Fruit fly (Drosophila melanogaster): ENCODE results near the gene Fuca.

The Fuca gene

DNA sequence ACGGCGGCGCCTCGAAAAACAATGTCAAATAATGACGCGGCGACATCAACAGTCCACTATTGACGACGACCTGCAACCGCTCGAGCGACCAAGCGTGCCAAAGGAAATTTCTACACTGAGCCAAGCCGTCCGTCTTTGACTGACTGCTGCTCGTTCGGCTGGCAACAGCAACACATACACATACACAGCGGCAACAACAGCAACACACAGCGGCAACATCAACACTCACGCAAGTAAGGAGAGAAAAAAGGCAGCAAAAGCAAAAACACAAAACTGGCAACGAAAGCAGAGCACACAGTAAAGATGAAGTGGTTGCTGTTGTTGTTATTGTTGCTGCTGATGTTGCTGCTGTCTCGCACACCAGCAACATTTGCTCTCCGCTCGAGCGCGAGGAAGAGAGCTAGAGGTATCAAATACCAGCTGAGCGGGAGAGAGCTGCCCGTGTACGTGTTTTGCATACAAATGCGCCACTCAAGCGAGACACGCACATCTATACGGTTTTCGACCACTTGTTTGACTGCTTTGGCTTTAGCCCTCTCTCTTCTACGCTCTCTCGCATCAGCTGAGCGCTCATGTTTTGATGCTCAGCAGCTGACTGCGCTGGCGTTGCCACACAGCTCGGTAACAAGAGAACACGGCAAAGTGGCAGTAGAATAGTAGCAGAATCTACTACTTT, 30.6 kb upstream of the Fuca start (continued):
- TF ChIP-seq CG15011 (GFP tag; optimal IDR thresholded peaks at IDR 0.05) (no peak), CG4617 (GFP tag; optimal IDR thresholded peaks at IDR 0.05; ENCODE audit: borderline replicate concordance) (no peak), CG16863 (GFP tag; optimal IDR thresholded peaks at IDR 0.05) (no peak), kah (GFP tag; optimal IDR thresholded peaks at IDR 0.05) (peak; percentile 100), CG12219 (GFP tag; optimal IDR thresholded peaks at IDR 0.05) (peak; percentile 47), pros (GFP tag; optimal IDR thresholded peaks at IDR 0.05) (peak; percentile 90), CrebB (tag; optimal IDR thresholded peaks at IDR 0.05) (peak; percentile 57), CG4820 (GFP tag; optimal IDR thresholded peaks at IDR 0.05) (no peak), CG3726 (GFP tag; IDR thresholded peaks at IDR 0.05) (no peak), fru (optimal IDR thresholded peaks at IDR 0.05) (no peak), CG6654 (GFP tag; optimal IDR thresholded peaks at IDR 0.05) (no peak), CG10654 (GFP tag; optimal IDR thresholded peaks at IDR 0.05) (no peak), chm (GFP tag; IDR thresholded peaks at IDR 0.05) (peak; percentile 77), CG12071 (GFP tag; optimal IDR thresholded peaks at IDR 0.05) (peak; percentile 69), exex (tag; optimal IDR thresholded peaks at IDR 0.05) (no peak), Hr39 (optimal IDR thresholded peaks at IDR 0.05) (no peak), Antp (GFP tag; optimal IDR thresholded peaks at IDR 0.05) (no peak), Jarid2 (GFP tag; optimal IDR thresholded peaks at IDR 0.05) (peak; percentile 96), CG11696 (GFP tag; IDR thresholded peaks at IDR 0.05) (0 out of 2 replicates have a peak, but pooled peaks have one; percentile 17), cg (GFP tag; optimal IDR thresholded peaks at IDR 0.05) (peak; percentile 100), peb (GFP tag; IDR thresholded peaks at IDR 0.05) (no peak), bsh (GFP tag; optimal IDR thresholded peaks at IDR 0.05) (peak in 1 of 2 experiments; percentile 79), lola (GFP tag; optimal IDR thresholded peaks at IDR 0.05) (no peak), Deaf1 (tag; optimal IDR thresholded peaks at IDR 0.05) (peak; percentile 76), slp2 (GFP tag; optimal IDR thresholded peaks at IDR 0.05) (no peak), Hand (GFP tag; optimal IDR thresholded peaks at IDR 0.05) (peak; percentile 72), fu2 (GFP tag; optimal IDR thresholded peaks at IDR 0.05) (no peak), Rfx (GFP tag; IDR thresholded peaks at IDR 0.05) (peak; percentile 39; the same call in 1 of the 2 replicates), ems (GFP tag; optimal IDR thresholded peaks at IDR 0.05) (no peak), Sox100B (GFP tag; optimal IDR thresholded peaks at IDR 0.05) (no peak), CG6791 (GFP tag; IDR thresholded peaks at IDR 0.05; ENCODE audit: partially characterized antibody) (peak; percentile 49; the same call in 2 of the 3 replicates), CG6765 (GFP tag; optimal IDR thresholded peaks at IDR 0.05) (peak; percentile 48), CG16813 (GFP tag; IDR thresholded peaks at IDR 0.05; ENCODE audit: partially characterized antibody) (no peak; the same call in 2 of the 3 replicates), CG4360 (GFP tag; IDR thresholded peaks at IDR 0.05) (peak; percentile 98), HmgZ (tag; optimal IDR thresholded peaks at IDR 0.05) (peak; percentile 86), Nf-YB (GFP tag; optimal IDR thresholded peaks at IDR 0.05) (peak; percentile 47), trem (tag; optimal IDR thresholded peaks at IDR 0.05) (peak; percentile 14), ro (GFP tag; IDR thresholded peaks at IDR 0.05) (no peak), slou (GFP tag; optimal IDR thresholded peaks at IDR 0.05) (no peak), CG2129 (GFP tag; IDR thresholded peaks at IDR 0.05; ENCODE audit: partially characterized antibody) (peak; percentile 16; the same call in 1 of the 2 replicates), CG7556 (GFP tag; optimal IDR thresholded peaks at IDR 0.05) (no peak), wor (GFP tag; IDR thresholded peaks at IDR 0.05) (no peak), CG14667 (GFP tag; IDR thresholded peaks at IDR 0.05) (no peak), CG18262 (tag; optimal IDR thresholded peaks at IDR 0.05) (peak; percentile 36), vvl (GFP tag; IDR thresholded peaks at IDR 0.05) (peak; percentile 85; the same call in 1 of the 2 replicates), CG2678 (tag; optimal IDR thresholded peaks at IDR 0.05) (peak; percentile 13), CG11456 (GFP tag; IDR thresholded peaks at IDR 0.05) (peak; percentile 56; the same call in 2 of the 3 replicates), p53 (GFP tag; optimal IDR thresholded peaks at IDR 0.05) (no peak), CG1529 (GFP tag; optimal IDR thresholded peaks at IDR 0.05) (peak; percentile 32), CG31365 (tag; optimal IDR thresholded peaks at IDR 0.05) (peak; percentile 32)
